Worm (Caenorhabditis elegans) whole organism, early embryonic: ENCODE data around the gene hch-1.

Experiments
- B0310.2 ChIP-seq: sonication (generic microtip); optimal IDR thresholded peaks from 2 replicates; lab custom pipeline; 2016; ENCODE audit warnings: mild to moderate bottlenecking, missing genetic modification characterization, missing compliant biosample characterization
- F13C5.2 ChIP-seq: sonication (generic microtip); optimal IDR thresholded peaks from 2 replicates; lab custom pipeline; 2017; ENCODE audit warnings: mild to moderate bottlenecking, missing genetic modification characterization, inconsistent platforms, missing compliant biosample characterization
- aly-1 ChIP-seq: sonication (generic microtip); optimal IDR thresholded peaks from 2 replicates; lab custom pipeline; 2016; ENCODE audit warnings: missing genetic modification characterization, missing compliant biosample characterization
- ama-1 ChIP-seq: fragments of 150-350 bp; optimal IDR thresholded peaks from 2 replicates; lab custom pipeline; 2014
- ceh-13 ChIP-seq: fragments of 200-800 bp; sonication (Bioruptor generic); optimal IDR thresholded peaks from 2 replicates; lab custom pipeline; 2018; ENCODE audit warnings: mild to moderate bottlenecking, missing genetic modification characterization, missing compliant biosample characterization
- ceh-36 ChIP-seq: sonication (generic microtip); optimal IDR thresholded peaks from 2 replicates; lab custom pipeline; 2016; ENCODE audit warnings: missing genetic modification characterization, inconsistent platforms, missing compliant biosample characterization
- ets-7 ChIP-seq: sonication (generic microtip); optimal IDR thresholded peaks from 2 replicates; lab custom pipeline; 2016; ENCODE audit warnings: missing genotype, missing genetic modification characterization, missing compliant biosample characterization
- flt-1 ChIP-seq: fragments of 200-800 bp; sonication (Bioruptor generic); IDR thresholded peaks from 2 replicates; pipeline ENCODE4 v1.3.6; 2022; ENCODE audit warnings: missing genetic modification characterization, missing compliant biosample characterization
- hmbx-1 ChIP-seq: sonication (generic microtip); optimal IDR thresholded peaks from 2 replicates; lab custom pipeline; 2016; ENCODE audit warnings: mild to moderate bottlenecking, missing genetic modification characterization, missing compliant biosample characterization
- hmg-4 ChIP-seq: fragments of 200-800 bp; sonication (Bioruptor generic); optimal IDR thresholded peaks from 2 replicates; lab custom pipeline; 2018; ENCODE audit warnings: mild to moderate bottlenecking, missing genetic modification characterization, missing compliant biosample characterization
- hnd-1 ChIP-seq: sonication (generic microtip); optimal IDR thresholded peaks from 2 replicates; lab custom pipeline; 2016; ENCODE audit warnings: missing genetic modification characterization, missing compliant biosample characterization
- pes-1 ChIP-seq: fragments of 200-800 bp; sonication (Bioruptor generic); IDR thresholded peaks from 2 replicates; pipeline ENCODE4 v1.3.6; 2022; ENCODE audit warnings: missing genetic modification reagents, missing genetic modification characterization, missing compliant biosample characterization
- scrt-1 ChIP-seq: fragments of 200-800 bp; sonication (Bioruptor generic); IDR thresholded peaks from 2 replicates; pipeline ENCODE4 v1.3.6; 2022; ENCODE audit warnings: missing genetic modification characterization, missing compliant biosample characterization
- sea-1 ChIP-seq: fragments of 200-800 bp; sonication (Bioruptor generic); conservative IDR thresholded peaks from 2 replicates; pipeline ENCODE4 v1.3.6; 2022; ENCODE audit warnings: missing genetic modification characterization, missing compliant biosample characterization
- tbx-11 ChIP-seq: fragments of 200-800 bp; sonication (Bioruptor generic); IDR thresholded peaks from 2 replicates; pipeline ENCODE4 v1.3.6; 2022; ENCODE audit warnings: missing genetic modification characterization, missing compliant biosample characterization
- tbx-37 ChIP-seq: fragments of 200-800 bp; sonication (Bioruptor generic); conservative IDR thresholded peaks from 2 replicates; pipeline ENCODE4 v1.3.6; 2022; ENCODE audit warnings: missing genetic modification reagents, missing genetic modification characterization, missing compliant biosample characterization
- tra-4 ChIP-seq: sonication (generic microtip); optimal IDR thresholded peaks from 2 replicates; lab custom pipeline; 2017; ENCODE audit warnings: missing genetic modification characterization, missing compliant biosample characterization

hch-1 gene

DNA sequence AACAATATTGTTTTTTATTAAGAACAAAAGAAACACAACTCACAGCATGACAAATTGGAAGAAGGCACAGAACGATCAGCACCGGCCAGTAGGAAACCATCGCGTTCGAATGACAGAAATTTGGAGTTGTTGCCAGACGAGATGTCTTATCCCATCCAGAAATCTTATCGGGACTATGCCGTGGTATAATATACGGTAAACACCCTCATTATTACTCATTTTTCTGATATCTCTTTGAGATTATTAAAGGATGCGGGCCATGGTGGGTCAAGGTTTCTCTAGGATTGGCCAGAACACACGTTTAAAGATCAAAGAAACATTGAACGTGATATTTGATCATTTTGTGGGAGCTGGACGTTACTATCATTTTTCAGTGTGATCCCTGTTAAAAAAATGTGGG lies at the start of gene hch-1:
Gene hch-1, minus strand, starts transcription at position 112 of the 400 bp plus-strand sequence.
- TF ChIP-seq hnd-1 (tag; lab: Kevin White, UChicago), result no peak
- no peak for TF ChIP-seq ama-1 (lab: Kevin White, UChicago)
- TF ChIP-seq aly-1 (tag; lab: Kevin White, UChicago), result no peak
- TF ChIP-seq F13C5.2 (tag; lab: Kevin White, UChicago), result no peak
- TF ChIP-seq flt-1, result no peak
- TF ChIP-seq sea-1, result no peak
- no peak for TF ChIP-seq tbx-37 (GFP tag; lab: Robert Waterston, UW)
- no peak for TF ChIP-seq tbx-11 (GFP tag; lab: Robert Waterston, UW)
- TF ChIP-seq B0310.2 (tag; lab: Kevin White, UChicago), result no peak
- TF ChIP-seq ceh-13 (GFP tag; lab: Kevin White, UChicago), result no peak

DNA sequence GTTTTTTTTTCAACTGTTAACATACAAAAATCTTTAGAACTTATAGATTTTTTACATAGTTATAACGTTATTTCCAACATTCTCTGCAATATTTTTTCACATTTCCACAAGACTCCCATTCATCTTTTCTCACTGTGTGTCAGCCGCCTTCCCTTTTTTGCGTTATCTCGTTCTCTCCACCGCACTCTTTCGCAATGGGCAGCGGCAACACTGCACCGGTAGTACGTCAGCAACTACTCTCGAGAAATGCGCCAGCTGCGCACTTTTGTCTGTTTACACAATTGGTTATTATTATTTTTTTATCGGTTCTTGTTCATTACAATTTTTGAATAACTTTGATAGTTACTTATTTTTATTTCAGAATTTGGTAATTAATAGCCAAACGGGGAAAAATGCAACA lies 47.2 kb upstream of the hch-1 start, which contains the start of gene C05G5.2:
Gene C05G5.2, plus strand, starts transcription at position 356 of the 400 bp plus-strand sequence.
- no peak for TF ChIP-seq scrt-1
- TF ChIP-seq pes-1, result peak; percentile 24; the same call in 1 of the 2 replicates
- TF ChIP-seq ets-7 (tag; lab: Kevin White, UChicago), result no peak
- no peak for TF ChIP-seq tra-4 (tag; lab: Kevin White, UChicago)
- TF ChIP-seq ceh-13 (GFP tag; lab: Kevin White, UChicago), result no peak
- TF ChIP-seq hnd-1 (tag; lab: Kevin White, UChicago), result no peak
- no peak for TF ChIP-seq aly-1 (tag; lab: Kevin White, UChicago)
- 0 out of 2 replicates have a peak, but pooled peaks have one; percentile 6 for TF ChIP-seq tbx-37 (GFP tag; lab: Robert Waterston, UW)
- TF ChIP-seq ama-1 (lab: Kevin White, UChicago), result no peak
- no peak for TF ChIP-seq flt-1
- TF ChIP-seq hmg-4 (GFP tag; lab: Kevin White, UChicago), result no peak
- TF ChIP-seq tbx-11 (GFP tag; lab: Robert Waterston, UW), result no peak
- TF ChIP-seq F13C5.2 (tag; lab: Kevin White, UChicago), result peak; percentile 57
- TF ChIP-seq hmbx-1 (tag; lab: Kevin White, UChicago), result peak; percentile 33
- no peak for TF ChIP-seq ceh-36 (tag; lab: Kevin White, UChicago)
- 0 out of 2 replicates have a peak, but pooled peaks have one; percentile 35 for TF ChIP-seq sea-1
- TF ChIP-seq B0310.2 (tag; lab: Kevin White, UChicago), result no peak

ce11 chrX:14745218-14745617 lies 45.4 kb upstream of the hch-1 start:
- TF ChIP-seq ets-7 (tag; lab: Kevin White, UChicago) (no peak), hmbx-1 (tag; lab: Kevin White, UChicago) (no peak), tbx-37 (GFP tag; lab: Robert Waterston, UW) (no peak), flt-1 (no peak), ama-1 (lab: Kevin White, UChicago) (no peak), F13C5.2 (tag; lab: Kevin White, UChicago) (no peak), hnd-1 (tag; lab: Kevin White, UChicago) (no peak), hmg-4 (GFP tag; lab: Kevin White, UChicago) (no peak), ceh-36 (tag; lab: Kevin White, UChicago) (no peak), tbx-11 (GFP tag; lab: Robert Waterston, UW) (no peak), scrt-1 (no peak), B0310.2 (tag; lab: Kevin White, UChicago) (no peak), tra-4 (tag; lab: Kevin White, UChicago) (no peak), sea-1 (no peak), ceh-13 (GFP tag; lab: Kevin White, UChicago) (no peak)

DNA sequence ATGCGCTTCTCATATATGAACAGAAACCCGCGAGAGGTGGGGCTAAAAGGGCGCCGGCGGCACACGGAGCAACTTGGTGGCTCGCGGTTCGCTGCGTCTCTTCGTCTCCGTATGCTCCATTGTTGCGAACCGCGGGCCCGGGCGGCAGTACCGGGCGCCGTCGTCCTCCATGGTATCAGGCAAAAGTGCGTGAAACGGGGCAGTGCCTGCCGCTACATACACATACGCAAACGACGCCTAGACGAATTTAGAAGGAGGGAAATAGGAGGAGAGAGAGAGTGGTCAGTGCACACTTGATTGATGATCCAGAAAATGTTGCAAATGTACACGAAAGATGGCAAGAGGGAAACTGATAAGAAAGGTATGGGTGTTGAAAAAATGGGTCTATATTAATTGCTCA lies 44.7 kb upstream of the hch-1 start:
- TF ChIP-seq B0310.2 (tag; lab: Kevin White, UChicago) (no peak), F13C5.2 (tag; lab: Kevin White, UChicago) (no peak), flt-1 (no peak), aly-1 (tag; lab: Kevin White, UChicago) (no peak), scrt-1 (no peak), pes-1 (no peak), ceh-36 (tag; lab: Kevin White, UChicago) (no peak), hmg-4 (GFP tag; lab: Kevin White, UChicago) (no peak), ama-1 (lab: Kevin White, UChicago) (no peak), hnd-1 (tag; lab: Kevin White, UChicago) (no peak), ets-7 (tag; lab: Kevin White, UChicago) (no peak), tbx-11 (GFP tag; lab: Robert Waterston, UW) (no peak), hmbx-1 (tag; lab: Kevin White, UChicago) (no peak)

DNA sequence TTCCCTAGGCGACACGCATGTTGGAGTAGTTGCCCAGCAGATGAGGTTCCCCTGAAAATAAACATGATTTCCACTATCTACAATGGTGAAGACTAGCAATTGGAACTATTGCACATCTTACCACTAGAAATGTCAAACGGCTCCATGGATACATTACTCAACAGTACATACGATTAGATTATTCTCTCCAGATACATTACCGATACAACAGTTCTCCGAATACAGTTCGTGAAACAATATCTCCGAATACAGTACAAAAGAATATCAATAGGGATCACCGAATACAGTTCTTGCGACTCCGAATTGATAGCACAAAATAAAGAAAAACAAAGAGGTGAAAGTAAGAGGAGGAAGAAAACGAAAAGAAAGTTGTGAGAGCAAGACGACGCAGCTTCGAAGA lies 44.0 kb upstream of the hch-1 start, which contains the start of gene C05G5.7:
Gene C05G5.7, minus strand, starts transcription at position 1 of the 400 bp plus-strand sequence.
- TF ChIP-seq tbx-11 (GFP tag; lab: Robert Waterston, UW) (no peak), ceh-13 (GFP tag; lab: Kevin White, UChicago) (no peak), flt-1 (no peak), ets-7 (tag; lab: Kevin White, UChicago) (no peak), ceh-36 (tag; lab: Kevin White, UChicago) (no peak), sea-1 (no peak), aly-1 (tag; lab: Kevin White, UChicago) (no peak), F13C5.2 (tag; lab: Kevin White, UChicago) (no peak), pes-1 (no peak), hmg-4 (GFP tag; lab: Kevin White, UChicago) (no peak), hmbx-1 (tag; lab: Kevin White, UChicago) (no peak), ama-1 (lab: Kevin White, UChicago) (no peak), tbx-37 (GFP tag; lab: Robert Waterston, UW) (no peak), tra-4 (tag; lab: Kevin White, UChicago) (no peak), hnd-1 (tag; lab: Kevin White, UChicago) (no peak), B0310.2 (tag; lab: Kevin White, UChicago) (no peak), scrt-1 (no peak)

- no peak for TF ChIP-seq ets-7 (tag; lab: Kevin White, UChicago)
- no peak for TF ChIP-seq tbx-11 (GFP tag; lab: Robert Waterston, UW)
These were observed 43.4 kb upstream of the hch-1 start for ce11 chrX:14743210-14743609.

DNA sequence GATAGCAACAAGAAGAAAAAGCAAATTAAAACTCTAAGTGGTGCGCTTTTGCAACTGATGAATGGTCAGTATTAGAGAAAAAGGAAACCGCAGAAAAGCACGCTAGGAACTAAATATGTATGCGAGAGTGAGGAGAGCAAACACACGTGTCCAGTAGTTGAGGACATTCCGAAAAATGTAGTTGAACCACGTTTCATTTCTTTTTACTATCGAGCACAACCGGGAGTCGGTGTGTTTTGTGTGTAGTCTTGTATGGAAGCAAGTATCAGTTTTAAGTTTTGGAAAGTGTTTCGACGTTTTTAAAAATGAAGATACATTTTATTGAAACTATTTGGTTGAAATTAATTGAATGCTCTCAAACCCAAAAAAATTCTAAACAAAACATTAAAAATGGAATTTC lies 40.2 kb upstream of the hch-1 start, which contains the start of gene C05G5.1:
Gene C05G5.1, minus strand, starts transcription at position 101 of the 400 bp plus-strand sequence.
- TF ChIP-seq sea-1 (no peak), hmbx-1 (tag; lab: Kevin White, UChicago) (no peak), tbx-37 (GFP tag; lab: Robert Waterston, UW) (no peak)
